Worm (Caenorhabditis elegans) whole organism, L4/young adult: Measurements from ENCODE around the gene F16F9.3.

ENCODE experiments used
- W03F9.2 ChIP-seq: fragments of 150-350 bp; optimal IDR thresholded peaks from 2 replicates; lab custom pipeline; 2014; ENCODE audit warnings: missing biosample characterization, missing genetic modification characterization
- dao-5 ChIP-seq: sonication (generic microtip); optimal IDR thresholded peaks from 2 replicates; lab custom pipeline; 2016; ENCODE audit warnings: missing genotype, missing genetic modification characterization, moderate library complexity, missing compliant biosample characterization
- him-1 ChIP-seq: sonication (generic microtip); optimal IDR thresholded peaks from 2 replicates; lab custom pipeline; 2016; ENCODE audit warnings: missing genotype, missing genetic modification reagents, missing genetic modification characterization, missing compliant biosample characterization

- TF ChIP-seq dao-5 (tag; lab: Kevin White, UChicago) (no peak), him-1 (tag; lab: Kevin White, UChicago) (no peak), W03F9.2 (tag; lab: Kevin White, UChicago) (no peak)
Measured at ce11 chrX:8413130-8413529, 44.3 kb upstream of the F16F9.3 start, which contains the start of gene F08F1.4.
